Worm (Caenorhabditis elegans): ENCODE data around the gene thoc-2.

Gene thoc-2

ce11 chrIII:6373850-6374474, 6.1 kb downstream of the thoc-2 start (continued):
- TF ChIP-seq chd-7 (tag; optimal IDR thresholded peaks at IDR 0.05), result peak; percentile 16
- peak; percentile 87 for TF ChIP-seq snpc-3.4 (tag; optimal IDR thresholded peaks at IDR 0.05)
- TF ChIP-seq him-1 (tag; optimal IDR thresholded peaks at IDR 0.05), result peak; percentile 99
- TF ChIP-seq nfya-1 (tag; optimal IDR thresholded peaks at IDR 0.05; ENCODE audit: borderline replicate concordance, insufficient read depth), result no peak
- TF ChIP-seq dox-1 (GFP tag; IDR thresholded peaks at IDR 0.05), result peak; percentile 82
- TF ChIP-seq fkh-3 (tag; optimal IDR thresholded peaks at IDR 0.05), result no peak
- TF ChIP-seq zfh-2 (GFP tag; conservative IDR thresholded peaks at IDR 0.05), result no peak; the same call in 1 of the 2 replicates

- no peak for TF ChIP-seq madf-10 (tag; optimal IDR thresholded peaks at IDR 0.05)
- TF ChIP-seq lin-40 (tag; optimal IDR thresholded peaks at IDR 0.05), result peak; percentile 45
- no peak for TF ChIP-seq madf-8 (GFP tag; conservative IDR thresholded peaks at IDR 0.05)
- TF ChIP-seq D2030.7 (GFP tag; IDR thresholded peaks at IDR 0.05), result peak; percentile 53
- no peak for TF ChIP-seq athp-1 (tag; optimal IDR thresholded peaks at IDR 0.05)
- peak; percentile 61 for TF ChIP-seq ceh-27 (GFP tag; optimal IDR thresholded peaks at IDR 0.05)
- no peak for TF ChIP-seq attf-6 (GFP tag; IDR thresholded peaks at IDR 0.05)
- TF ChIP-seq F22D6.2 (tag; optimal IDR thresholded peaks at IDR 0.05), result no peak
- peak; percentile 64; the same call in 1 of the 2 replicates for TF ChIP-seq madf-6 (GFP tag; IDR thresholded peaks at IDR 0.05)
- peak; percentile 71; the same call in 1 of the 2 replicates for TF ChIP-seq rcor-1 (GFP tag; IDR thresholded peaks at IDR 0.05)
- peak; percentile 32 for TF ChIP-seq dpl-1 (GFP tag; optimal IDR thresholded peaks at IDR 0.05)
- no peak for TF ChIP-seq dpff-1 (tag; optimal IDR thresholded peaks at IDR 0.05)
- TF ChIP-seq xnd-1 (tag; optimal IDR thresholded peaks at IDR 0.05), result peak; percentile 2
- TF ChIP-seq efl-1 (GFP tag; optimal IDR thresholded peaks at IDR 0.05), result peak; percentile 44
- TF ChIP-seq rpc-1 (optimal IDR thresholded peaks at IDR 0.05), result no peak
- TF ChIP-seq rpc-1 (tag; optimal IDR thresholded peaks at IDR 0.05), result no peak
- 0 out of 2 replicates have a peak, but pooled peaks have one; percentile 8 for TF ChIP-seq dox-1 (GFP tag; IDR thresholded peaks at IDR 0.05)
- TF ChIP-seq attf-5 (GFP tag; optimal IDR thresholded peaks at IDR 0.05), result peak; percentile 74
- TF ChIP-seq ets-4 (GFP tag; optimal IDR thresholded peaks at IDR 0.05), result no peak
- TF ChIP-seq tbp1 (GFP tag; optimal IDR thresholded peaks at IDR 0.05), result peak; percentile 46
- peak; percentile 14; the same call in 1 of the 2 replicates for TF ChIP-seq Y95B8A.8 (GFP tag; IDR thresholded peaks at IDR 0.05)
- TF ChIP-seq nfyb-1 (GFP tag; IDR thresholded peaks at IDR 0.05), result peak; percentile 69; the same call in 1 of the 2 replicates
- TF ChIP-seq ama-1 (optimal IDR thresholded peaks at IDR 0.05), result no peak
- peak in 1 of 2 experiments; percentile 24 for TF ChIP-seq ama-1 (GFP tag; optimal IDR thresholded peaks at IDR 0.05)
- peak; percentile 69 for TF ChIP-seq snpc-1.3 (tag; optimal IDR thresholded peaks at IDR 0.05; ENCODE audit: insufficient read depth)
- TF ChIP-seq ekl-4 (GFP tag; IDR thresholded peaks at IDR 0.05), result no peak
- peak; percentile 16 for TF ChIP-seq tlf-1 (GFP tag; optimal IDR thresholded peaks at IDR 0.05)
- peak; percentile 24 for TF ChIP-seq ztf-18 (tag; optimal IDR thresholded peaks at IDR 0.05)
- TF ChIP-seq attf-3 (GFP tag; conservative IDR thresholded peaks at IDR 0.05), result 0 out of 2 replicates have a peak, but pooled peaks have one; percentile 19
- no peak for TF ChIP-seq hlh-12 (tag; optimal IDR thresholded peaks at IDR 0.05)
- peak in 1 of 3 experiments; percentile 50 for TF ChIP-seq lin-35 (GFP tag; optimal IDR thresholded peaks at IDR 0.05)
- no peak for TF ChIP-seq hsf-1 (GFP tag; IDR thresholded peaks at IDR 0.05)
- no peak for TF ChIP-seq zim-3 (tag; optimal IDR thresholded peaks at IDR 0.05)
- TF ChIP-seq ceh-91 (GFP tag; IDR thresholded peaks at IDR 0.05), result no peak
- TF ChIP-seq lsl-1 (GFP tag; optimal IDR thresholded peaks at IDR 0.05), result peak; percentile 87
- TF ChIP-seq ztf-28 (GFP tag; IDR thresholded peaks at IDR 0.05), result no peak
- no peak for TF ChIP-seq lir-1 (GFP tag; conservative IDR thresholded peaks at IDR 0.05)
- peak; percentile 40; the same call in 1 of the 2 replicates for TF ChIP-seq mcd-1 (GFP tag; IDR thresholded peaks at IDR 0.05)
- TF ChIP-seq ZK185.1 (tag; optimal IDR thresholded peaks at IDR 0.05; ENCODE audit: poor library complexity, severe bottlenecking), result peak; percentile 71
- TF ChIP-seq hrde-1 (tag; optimal IDR thresholded peaks at IDR 0.05; ENCODE audit: borderline replicate concordance), result no peak
Measured at ce11 chrIII:6374947-6375415, 7.1 kb downstream of the thoc-2 start, which contains the start of the genes rps-13 and nfx-1. Gene rps-13, minus strand, starts transcription at chrIII:6374997. Gene nfx-1, plus strand, starts transcription at chrIII:6375379.

All from whole organism, young adult.